Worm (Caenorhabditis elegans) whole organism, mixed stage, embryonic: Measurements from ENCODE around the gene F32D8.13.

Experiments
- bed-3 ChIP-seq: fragments of 200-800 bp; sonication (Bioruptor generic); optimal IDR thresholded peaks from 3 replicates; lab custom pipeline; 2018; ENCODE audit warnings: mild to moderate bottlenecking, missing genetic modification characterization, moderate library complexity, missing compliant biosample characterization
- blmp-1 ChIP-seq: fragments of 150-350 bp; optimal IDR thresholded peaks from 2 replicates; lab custom pipeline; 2014; ENCODE audit warnings: missing biosample characterization, missing genetic modification characterization
- ceh-83 ChIP-seq: fragments of 200-800 bp; sonication (Bioruptor generic); optimal IDR thresholded peaks from 2 replicates; lab custom pipeline; 2018; ENCODE audit warnings: mild to moderate bottlenecking, missing genetic modification characterization, missing compliant biosample characterization
- ces-1 ChIP-seq: fragments of 150-350 bp; optimal IDR thresholded peaks from 2 replicates; lab custom pipeline; 2014; ENCODE audit warnings: missing biosample characterization, missing genetic modification reagents, missing genetic modification characterization
- cnd-1 ChIP-seq: fragments of 200-800 bp; sonication (Bioruptor generic); optimal IDR thresholded peaks from 2 replicates; lab custom pipeline; 2018; ENCODE audit warnings: mild to moderate bottlenecking, missing genetic modification characterization, missing compliant biosample characterization
- drap-1 ChIP-seq: fragments of 200-800 bp; sonication (Bioruptor generic); optimal IDR thresholded peaks from 3 replicates; lab custom pipeline; 2018; ENCODE audit warnings: mild to moderate bottlenecking, missing genetic modification characterization, missing compliant biosample characterization
- elt-1 ChIP-seq: sonication (generic microtip); optimal IDR thresholded peaks from 2 replicates; lab custom pipeline; 2017; ENCODE audit warnings: missing genetic modification characterization, mild to moderate bottlenecking, missing compliant biosample characterization, antibody characterized with exemption, moderate library complexity, borderline replicate concordance; ENCODE audit not compliant: insufficient read depth
- elt-3 ChIP-seq: fragments of 150-350 bp; optimal IDR thresholded peaks from 2 replicates; lab custom pipeline; 2014; ENCODE audit warnings: missing biosample characterization, missing genetic modification characterization
- flh-1 ChIP-seq: fragments of 200-800 bp; sonication (Bioruptor generic); optimal IDR thresholded peaks from 2 replicates; lab custom pipeline; 2018; ENCODE audit warnings: mild to moderate bottlenecking, missing genetic modification characterization, moderate library complexity, missing compliant biosample characterization
- ham-2 ChIP-seq: fragments of 200-800 bp; sonication (Bioruptor generic); optimal IDR thresholded peaks from 2 replicates; lab custom pipeline; 2018; ENCODE audit warnings: mild to moderate bottlenecking, missing genetic modification characterization, missing compliant biosample characterization
- lin-13 ChIP-seq: fragments of 150-350 bp; optimal IDR thresholded peaks from 2 replicates; lab custom pipeline; 2014; ENCODE audit warnings: missing biosample characterization, missing genetic modification characterization
- lin-32 ChIP-seq: fragments of 200-800 bp; sonication (Bioruptor generic); optimal IDR thresholded peaks from 2 replicates; lab custom pipeline; 2018; ENCODE audit warnings: mild to moderate bottlenecking, missing genetic modification characterization, missing compliant biosample characterization
- lsy-2 ChIP-seq: fragments of 150-350 bp; optimal IDR thresholded peaks from 2 replicates; lab custom pipeline; 2014; ENCODE audit warnings: missing biosample characterization, missing genetic modification characterization
- mep-1 ChIP-seq: fragments of 150-350 bp; optimal IDR thresholded peaks from 2 replicates; lab custom pipeline; 2017; ENCODE audit warnings: missing biosample characterization, missing genetic modification reagents, missing genetic modification characterization, inconsistent platforms
- mls-2 ChIP-seq: sonication (generic microtip); optimal IDR thresholded peaks from 2 replicates; lab custom pipeline; 2016; ENCODE audit warnings: mild to moderate bottlenecking, missing genetic modification characterization, moderate library complexity, missing compliant biosample characterization
- nhr-12 ChIP-seq: fragments of 150-350 bp; optimal IDR thresholded peaks from 2 replicates; lab custom pipeline; 2014; ENCODE audit warnings: missing biosample characterization, missing genetic modification characterization
- nhr-237 ChIP-seq: fragments of 150-350 bp; optimal IDR thresholded peaks from 2 replicates; lab custom pipeline; 2014; ENCODE audit warnings: missing biosample characterization, missing genetic modification characterization
- nhr-28 ChIP-seq: fragments of 150-350 bp; optimal IDR thresholded peaks from 2 replicates; lab custom pipeline; 2014; ENCODE audit warnings: missing biosample characterization, missing genetic modification characterization
- pha-4 ChIP-seq: fragments of 150-350 bp; optimal IDR thresholded peaks from 2 replicates; lab custom pipeline; 2018; ENCODE audit warnings: missing biosample characterization, missing genetic modification reagents, missing genetic modification characterization
- sem-2 ChIP-seq: fragments of 200-800 bp; sonication (Bioruptor generic); optimal IDR thresholded peaks from 2 replicates; lab custom pipeline; 2018; ENCODE audit warnings: mild to moderate bottlenecking, missing genetic modification characterization, missing compliant biosample characterization
- sptf-1 ChIP-seq: sonication (generic microtip); optimal IDR thresholded peaks from 2 replicates; lab custom pipeline; 2017; ENCODE audit warnings: mild to moderate bottlenecking, missing genetic modification characterization, moderate library complexity, missing compliant biosample characterization
- tbx-8 ChIP-seq: fragments of 200-800 bp; sonication (Bioruptor generic); optimal IDR thresholded peaks from 2 replicates; lab custom pipeline; 2018; ENCODE audit warnings: mild to moderate bottlenecking, missing genetic modification characterization, moderate library complexity, missing compliant biosample characterization
- unc-62 ChIP-seq: fragments of 150-350 bp; optimal IDR thresholded peaks from 2 replicates; lab custom pipeline; 2014; ENCODE audit warnings: missing biosample characterization, missing genetic modification reagents, missing genetic modification characterization
- zip-8 ChIP-seq: fragments of 150-350 bp; optimal IDR thresholded peaks from 2 replicates; lab custom pipeline; 2014; ENCODE audit warnings: missing biosample characterization, missing genetic modification characterization
- ztf-11 ChIP-seq: fragments of 150-350 bp; optimal IDR thresholded peaks from 2 replicates; lab custom pipeline; 2014; ENCODE audit warnings: missing biosample characterization, missing genetic modification characterization

F32D8.13 gene

ce11 chrV:10871457-10871861, 24.9 kb downstream of the F32D8.13 start:
- peak; percentile 71 for TF ChIP-seq ces-1
- TF ChIP-seq sptf-1 (tag; lab: Kevin White, UChicago): peak; percentile 6
- TF ChIP-seq drap-1 (GFP tag; lab: Kevin White, UChicago): no peak
- TF ChIP-seq, all 35 proteins: peak for 2

ce11 chrV:10870050-10870449, 26.3 kb downstream of the F32D8.13 start:
- TF ChIP-seq flh-1 (GFP tag; lab: Kevin White, UChicago): no peak
- TF ChIP-seq lin-13 (tag; lab: Kevin White, UChicago): no peak
- no peak for TF ChIP-seq ces-1
- TF ChIP-seq pha-4: no peak
- no peak for TF ChIP-seq sptf-1 (tag; lab: Kevin White, UChicago)
- TF ChIP-seq mep-1 (tag; lab: Kevin White, UChicago): no peak
- no peak for TF ChIP-seq mls-2 (tag; lab: Kevin White, UChicago)
- TF ChIP-seq cnd-1 (tag; lab: Kevin White, UChicago): no peak
- TF ChIP-seq, all 35 proteins: peak for 0

DNA sequence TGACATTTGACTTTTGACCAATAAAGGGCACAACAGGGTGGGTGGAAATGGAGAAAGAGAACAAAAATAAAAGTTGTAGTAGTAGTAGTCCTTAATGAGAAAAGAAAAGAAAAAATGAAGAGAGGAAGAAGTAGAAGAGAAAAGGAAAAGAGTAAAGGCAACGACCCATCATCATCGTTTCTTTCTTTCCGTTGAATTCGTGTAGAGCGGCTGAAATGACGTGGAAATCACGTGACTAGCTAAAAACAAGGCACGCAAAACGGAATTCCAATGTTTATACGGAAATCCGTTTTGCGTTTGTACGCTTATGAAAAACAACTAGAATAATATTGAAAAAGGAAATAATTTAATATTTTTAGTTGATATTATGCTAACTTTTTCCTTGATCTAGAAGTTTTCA, 28.8 kb downstream of the F32D8.13 start:
- no peak for TF ChIP-seq cnd-1 (tag; lab: Kevin White, UChicago)
- no peak for TF ChIP-seq lsy-2 (tag; lab: Kevin White, UChicago)
- no peak for TF ChIP-seq elt-1 (tag; lab: Kevin White, UChicago)
- no peak for TF ChIP-seq nhr-237
- no peak for TF ChIP-seq sem-2 (GFP tag; lab: Kevin White, UChicago)
- TF ChIP-seq ceh-83 (GFP tag; lab: Kevin White, UChicago): no peak
- no peak for TF ChIP-seq sptf-1 (tag; lab: Kevin White, UChicago)
- no peak for TF ChIP-seq ham-2 (GFP tag; lab: Kevin White, UChicago)
- no peak for TF ChIP-seq elt-3 (tag; lab: Kevin White, UChicago)
- TF ChIP-seq nhr-12 (tag; lab: Kevin White, UChicago): no peak
- TF ChIP-seq ztf-11 (tag; lab: Kevin White, UChicago): no peak
- no peak for TF ChIP-seq flh-1 (GFP tag; lab: Kevin White, UChicago)
- TF ChIP-seq lin-32 (GFP tag; lab: Kevin White, UChicago): no peak
- no peak for TF ChIP-seq tbx-8 (GFP tag; lab: Kevin White, UChicago)
- no peak for TF ChIP-seq mls-2 (tag; lab: Kevin White, UChicago)
- no peak for TF ChIP-seq bed-3 (GFP tag; lab: Kevin White, UChicago)
- TF ChIP-seq blmp-1 (tag; lab: Kevin White, UChicago): no peak

DNA sequence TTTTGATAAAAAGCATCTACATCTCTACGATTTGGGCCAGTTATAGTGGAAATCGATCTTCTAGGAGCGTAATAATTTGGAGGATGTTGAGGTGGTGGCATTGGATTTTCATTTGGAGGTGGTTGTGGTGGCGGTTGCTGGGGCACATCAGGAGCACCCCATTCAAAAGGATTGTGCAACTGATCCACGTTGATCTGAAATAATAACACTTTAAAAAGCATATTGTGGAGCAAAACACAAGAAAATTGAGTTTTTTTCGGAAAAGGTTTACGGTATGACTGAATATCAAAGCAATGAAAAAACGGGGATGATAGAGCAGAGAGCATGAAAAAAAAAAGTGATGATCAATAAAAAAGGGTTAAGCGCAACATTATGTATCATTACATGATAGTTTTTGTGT, 30.7 kb downstream of the F32D8.13 start, which contains the start of gene saeg-1:
Gene saeg-1 (minus strand): TSS at position 101 of the 400 bp plus-strand sequence.
- no peak for TF ChIP-seq pha-4

DNA sequence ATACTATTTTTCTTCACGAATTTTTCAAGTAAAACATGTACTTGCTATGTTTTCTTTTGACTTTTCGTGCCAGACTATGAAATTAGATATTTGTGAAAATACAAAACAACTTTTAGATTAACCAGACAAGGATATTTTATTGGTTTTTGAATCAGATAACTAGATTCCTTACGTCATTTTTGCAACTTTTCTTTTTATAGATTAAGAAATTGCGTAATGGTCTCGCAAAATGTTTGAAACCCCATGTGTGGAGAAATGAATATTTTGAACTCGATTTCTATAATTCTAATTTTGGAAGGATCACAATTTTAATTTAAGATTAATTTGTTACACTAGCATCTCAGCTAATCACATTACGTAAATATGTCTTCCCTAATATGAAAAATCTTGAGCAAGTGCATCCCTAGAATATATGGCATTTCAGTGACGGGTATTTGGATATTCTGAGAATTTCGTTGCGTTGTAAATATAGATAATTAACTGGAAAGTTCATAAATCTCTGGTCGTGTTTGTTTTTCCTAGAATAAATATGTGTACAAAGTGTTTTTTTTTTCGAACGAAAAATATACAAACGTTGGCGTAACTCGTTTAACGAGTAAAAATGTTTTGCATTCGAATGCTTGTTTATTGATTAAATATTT, 33.8 kb downstream of the F32D8.13 start:
- TF ChIP-seq zip-8 (tag; lab: Kevin White, UChicago) (peak; percentile 91), unc-62 (GFP tag; lab: Kevin White, UChicago) (no peak), ztf-11 (tag; lab: Kevin White, UChicago) (no peak)

ce11 chrV:10861611-10862262, 34.6 kb downstream of the F32D8.13 start:
- TF ChIP-seq unc-62 (GFP tag; lab: Kevin White, UChicago) (no peak), mep-1 (tag; lab: Kevin White, UChicago) (no peak), drap-1 (GFP tag; lab: Kevin White, UChicago) (no peak), sem-2 (GFP tag; lab: Kevin White, UChicago) (no peak)
- TF ChIP-seq, all 35 proteins: peak for 0

DNA sequence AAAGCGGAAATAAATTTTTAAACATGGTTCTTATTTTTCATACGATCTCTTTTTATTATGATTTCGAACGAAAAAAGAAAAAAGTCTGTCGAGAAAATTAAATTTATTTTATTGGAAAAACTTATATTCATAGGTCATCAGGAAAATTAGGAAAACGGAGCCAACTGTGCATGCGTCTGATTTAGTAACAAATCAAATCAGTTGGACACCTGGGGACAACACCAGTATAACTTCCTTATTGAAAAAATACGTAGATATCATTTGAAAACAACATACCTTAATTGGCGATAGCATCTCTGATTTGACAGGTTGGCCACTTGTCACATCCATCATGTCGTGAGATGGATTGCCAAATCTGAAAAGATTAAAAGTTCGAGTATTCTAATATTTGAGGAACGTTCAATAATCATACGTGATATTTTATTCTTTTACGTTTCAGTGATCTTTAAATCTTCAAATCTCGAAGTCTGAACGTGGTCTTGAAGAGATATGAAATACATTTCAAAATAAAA, 35.8 kb downstream of the F32D8.13 start:
- TF ChIP-seq unc-62 (GFP tag; lab: Kevin White, UChicago): peak; percentile 55
- TF ChIP-seq nhr-28 (tag; lab: Kevin White, UChicago): no peak
